Worm (Caenorhabditis elegans): ENCODE data around the gene F55B11.5.

DNA sequence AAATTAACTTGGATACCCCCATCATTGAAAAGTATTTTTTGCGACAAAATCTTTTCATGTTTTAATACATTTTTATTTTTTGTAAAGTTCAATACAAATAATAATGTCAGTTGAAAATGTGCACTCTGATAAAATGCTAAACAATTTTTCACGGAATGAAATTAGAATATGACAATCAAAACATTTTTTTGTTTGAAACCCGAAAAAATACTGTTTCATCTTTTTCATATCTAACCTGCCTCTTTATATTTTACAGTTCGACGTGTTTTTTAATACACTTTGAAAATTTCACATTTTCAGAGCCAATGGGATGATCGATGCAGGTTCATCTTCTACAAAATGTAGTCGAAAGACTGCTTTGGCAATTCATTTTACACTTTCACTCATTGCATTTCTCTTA lies 33.7 kb upstream of the F55B11.5 start, which contains the start of gene clc-8:
- TF ChIP-seq snpc-4 (tag; optimal IDR thresholded peaks at IDR 0.05) (no peak), nhr-90 (tag; optimal IDR thresholded peaks at IDR 0.05; ENCODE audit: poor library complexity) (no peak), irx-1 (tag; optimal IDR thresholded peaks at IDR 0.05) (no peak), lin-15B (tag; optimal IDR thresholded peaks at IDR 0.05) (no peak), pqm-1 (tag; optimal IDR thresholded peaks at IDR 0.05) (no peak), snu-23 (GFP tag; optimal IDR thresholded peaks at IDR 0.05) (no peak), unc-62 (GFP tag; optimal IDR thresholded peaks at IDR 0.05) (no peak), ama-1 (optimal IDR thresholded peaks at IDR 0.05) (no peak), nhr-77 (tag; optimal IDR thresholded peaks at IDR 0.05) (no peak), egl-13 (tag; optimal IDR thresholded peaks at IDR 0.05) (no peak), nhr-85 (tag) (no peak), zag-1 (tag; optimal IDR thresholded peaks at IDR 0.05) (no peak), nhr-28 (tag; optimal IDR thresholded peaks at IDR 0.05) (no peak)

All from whole organism, L1 larva.